Worm (Caenorhabditis elegans): ENCODE measurements around the gene F26A1.1.

The F26A1.1 gene

ce11 chrIII:4879445-4879844 is 29.1 kb downstream of the F26A1.1 start, which contains the start of gene C35D10.1:
Gene C35D10.1 (plus strand): TSS chrIII:4879745.
- TF ChIP-seq jun-1 (tag; optimal IDR thresholded peaks at IDR 0.05) (no peak), sea-2 (GFP tag; optimal IDR thresholded peaks at IDR 0.05) (no peak), elt-2 (tag; optimal IDR thresholded peaks at IDR 0.05) (no peak), ceh-28 (tag; optimal IDR thresholded peaks at IDR 0.05) (peak; percentile 15), ztf-4 (tag; optimal IDR thresholded peaks at IDR 0.05) (no peak), fkh-10 (GFP tag; optimal IDR thresholded peaks at IDR 0.05) (no peak)

- TF ChIP-seq nhr-25 (tag; optimal IDR thresholded peaks at IDR 0.05), result no peak
- peak; percentile 72 for TF ChIP-seq elt-2 (tag; optimal IDR thresholded peaks at IDR 0.05)
- no peak for TF ChIP-seq jun-1 (tag; optimal IDR thresholded peaks at IDR 0.05)
- TF ChIP-seq snpc-4 (tag; optimal IDR thresholded peaks at IDR 0.05), result no peak
- no peak for TF ChIP-seq elt-3 (tag; optimal IDR thresholded peaks at IDR 0.05)
- TF ChIP-seq ceh-16 (tag; optimal IDR thresholded peaks at IDR 0.05), result no peak
- TF ChIP-seq mml-1 (tag; optimal IDR thresholded peaks at IDR 0.05), result no peak
- no peak for TF ChIP-seq unc-62 (GFP tag; optimal IDR thresholded peaks at IDR 0.05)
- TF ChIP-seq lin-39 (tag; optimal IDR thresholded peaks at IDR 0.05), result no peak
- peak; percentile 37 for TF ChIP-seq pqm-1 (tag; optimal IDR thresholded peaks at IDR 0.05)
- no peak for TF ChIP-seq daf-12 (tag; optimal IDR thresholded peaks at IDR 0.05)
- TF ChIP-seq egl-5 (tag; optimal IDR thresholded peaks at IDR 0.05), result no peak
- TF ChIP-seq egl-27 (tag; optimal IDR thresholded peaks at IDR 0.05), result no peak
- TF ChIP-seq lsy-12 (tag; optimal IDR thresholded peaks at IDR 0.05), result no peak
- TF ChIP-seq fkh-10 (GFP tag; optimal IDR thresholded peaks at IDR 0.05), result no peak
- TF ChIP-seq skn-1 (tag; optimal IDR thresholded peaks at IDR 0.05), result no peak
Measured at ce11 chrIII:4881955-4882354, 31.6 kb downstream of the F26A1.1 start.

ce11 chrIII:4883429-4883828 is 33.1 kb downstream of the F26A1.1 start, which contains the start of gene clec-5:
Gene clec-5 (minus strand): TSS chrIII:4883606.
- TF ChIP-seq elt-2 (tag; optimal IDR thresholded peaks at IDR 0.05) (peak; percentile 68), jun-1 (tag; optimal IDR thresholded peaks at IDR 0.05) (peak; percentile 17), ztf-11 (tag; optimal IDR thresholded peaks at IDR 0.05) (no peak), pqm-1 (tag; optimal IDR thresholded peaks at IDR 0.05) (peak; percentile 54), nhr-23 (tag; optimal IDR thresholded peaks at IDR 0.05) (no peak), pha-4 (tag; optimal IDR thresholded peaks at IDR 0.05) (peak; percentile 48)

ce11 chrIII:4887291-4887690 is 37.0 kb downstream of the F26A1.1 start, which contains the start of gene clec-6:
Gene clec-6 (minus strand): TSS chrIII:4887444.
- peak; percentile 23 for TF ChIP-seq pqm-1 (tag; optimal IDR thresholded peaks at IDR 0.05)
- peak; percentile 33 for TF ChIP-seq pha-4 (tag; optimal IDR thresholded peaks at IDR 0.05)
- TF ChIP-seq fkh-10 (GFP tag; optimal IDR thresholded peaks at IDR 0.05), result no peak
- TF ChIP-seq ceh-28 (tag; optimal IDR thresholded peaks at IDR 0.05), result no peak
- TF ChIP-seq elt-2 (tag; optimal IDR thresholded peaks at IDR 0.05), result peak; percentile 60

- TF ChIP-seq zag-1 (tag; optimal IDR thresholded peaks at IDR 0.05) (no peak), pha-4 (tag; optimal IDR thresholded peaks at IDR 0.05) (peak; percentile 29), lin-15B (tag; optimal IDR thresholded peaks at IDR 0.05) (no peak)
Measured at ce11 chrIII:4890997-4891396, 40.7 kb downstream of the F26A1.1 start, which contains the start of gene F26F4.5. Gene F26F4.5 (minus strand): TSS chrIII:4891252.

ce11 chrIII:4893540-4893939 is 43.2 kb downstream of the F26A1.1 start, which contains the start of gene F26F4.6:
Gene F26F4.6 (minus strand): TSS chrIII:4893640.
- TF ChIP-seq egl-27 (tag; optimal IDR thresholded peaks at IDR 0.05) (no peak), lsy-12 (tag; optimal IDR thresholded peaks at IDR 0.05) (no peak), skn-1 (tag; optimal IDR thresholded peaks at IDR 0.05) (no peak), ama-1 (optimal IDR thresholded peaks at IDR 0.05) (no peak), lin-15B (tag; optimal IDR thresholded peaks at IDR 0.05) (no peak), nfya-1 (tag; optimal IDR thresholded peaks at IDR 0.05; ENCODE audit: insufficient read depth) (no peak), ceh-16 (tag; optimal IDR thresholded peaks at IDR 0.05) (no peak), nhr-43 (tag; optimal IDR thresholded peaks at IDR 0.05; ENCODE audit: poor library complexity, severe bottlenecking) (no peak), elt-1 (tag; optimal IDR thresholded peaks at IDR 0.05) (no peak), snpc-4 (tag; optimal IDR thresholded peaks at IDR 0.05) (no peak), nhr-28 (tag; optimal IDR thresholded peaks at IDR 0.05) (no peak), eor-1 (tag; optimal IDR thresholded peaks at IDR 0.05) (no peak), ceh-9 (tag; optimal IDR thresholded peaks at IDR 0.05) (no peak), pqm-1 (tag; optimal IDR thresholded peaks at IDR 0.05) (no peak), mml-1 (tag; optimal IDR thresholded peaks at IDR 0.05) (no peak)
